Worm (Caenorhabditis elegans) whole organism, late embryonic: ENCODE measurements around the gene srt-52.

Source experiments
- T23F11.4 ChIP-seq: fragments of 200-800 bp; sonication (Bioruptor generic); optimal IDR thresholded peaks from 2 replicates; lab custom pipeline; 2018; ENCODE audit warnings: mild to moderate bottlenecking, missing genetic modification characterization, missing compliant biosample characterization
- Y22D7AL.16 ChIP-seq: sonication (generic microtip); optimal IDR thresholded peaks from 2 replicates; lab custom pipeline; 2016; ENCODE audit warnings: missing genetic modification characterization, missing compliant biosample characterization
- ahr-1 ChIP-seq: sonication (generic microtip); optimal IDR thresholded peaks from 2 replicates; lab custom pipeline; 2016; ENCODE audit warnings: missing genetic modification characterization, missing compliant biosample characterization
- ama-1 ChIP-seq: fragments of 150-350 bp; optimal IDR thresholded peaks from 2 replicates; lab custom pipeline; 2014
- ceh-2 ChIP-seq: sonication (generic microtip); optimal IDR thresholded peaks from 2 replicates; lab custom pipeline; 2016; ENCODE audit warnings: missing genotype, missing genetic modification characterization, missing compliant biosample characterization
- ceh-22 ChIP-seq: sonication (generic microtip); optimal IDR thresholded peaks from 2 replicates; lab custom pipeline; 2017; ENCODE audit warnings: missing biosample characterization, missing genetic modification characterization
- ceh-24 ChIP-seq: sonication (generic microtip); optimal IDR thresholded peaks from 2 replicates; lab custom pipeline; 2016; ENCODE audit warnings: mild to moderate bottlenecking, missing genetic modification characterization, missing compliant biosample characterization
- ceh-30 ChIP-seq: fragments of 150-350 bp; optimal IDR thresholded peaks from 2 replicates; lab custom pipeline; 2014; ENCODE audit warnings: missing biosample characterization, missing genetic modification characterization
- ceh-31 ChIP-seq: sonication (generic microtip); optimal IDR thresholded peaks from 2 replicates; lab custom pipeline; 2016; ENCODE audit warnings: missing genetic modification characterization, missing compliant biosample characterization
- ceh-48 ChIP-seq: sonication (generic microtip); optimal IDR thresholded peaks from 2 replicates; lab custom pipeline; 2016; ENCODE audit warnings: missing genetic modification characterization, inconsistent platforms, missing compliant biosample characterization
- ceh-9 ChIP-seq: sonication (generic microtip); optimal IDR thresholded peaks from 2 replicates; lab custom pipeline; 2016; ENCODE audit warnings: mild to moderate bottlenecking, missing genetic modification characterization, inconsistent platforms, missing compliant biosample characterization
- che-1 ChIP-seq: sonication (generic microtip); optimal IDR thresholded peaks from 2 replicates; lab custom pipeline; 2016; ENCODE audit warnings: mild to moderate bottlenecking, missing genetic modification characterization, missing compliant biosample characterization
- dve-1 ChIP-seq: sonication (generic microtip); optimal IDR thresholded peaks from 2 replicates; lab custom pipeline; 2017; ENCODE audit warnings: antibody characterized with exemption, mild to moderate bottlenecking, missing genetic modification characterization, missing compliant biosample characterization
- elt-2 ChIP-seq: sonication (generic microtip); optimal IDR thresholded peaks from 2 replicates; lab custom pipeline; 2016; ENCODE audit warnings: missing genetic modification reagents, missing genetic modification characterization, missing compliant biosample characterization
- elt-4 ChIP-seq: sonication (generic microtip); optimal IDR thresholded peaks from 2 replicates; lab custom pipeline; 2016; ENCODE audit warnings: missing genetic modification characterization, missing compliant biosample characterization
- ets-4 ChIP-seq: sonication (generic microtip); optimal IDR thresholded peaks from 2 replicates; lab custom pipeline; 2016; ENCODE audit warnings: missing genetic modification characterization, missing compliant biosample characterization
- eyg-1 ChIP-seq: sonication (generic microtip); optimal IDR thresholded peaks from 2 replicates; lab custom pipeline; 2016; ENCODE audit warnings: missing genotype, missing genetic modification characterization, missing compliant biosample characterization
- fax-1 ChIP-seq: sonication (generic microtip); optimal IDR thresholded peaks from 2 replicates; lab custom pipeline; 2016; ENCODE audit warnings: missing genotype, missing genetic modification characterization, missing compliant biosample characterization
- hlh-15 ChIP-seq: sonication (generic microtip); optimal IDR thresholded peaks from 2 replicates; lab custom pipeline; 2016; ENCODE audit warnings: missing genetic modification characterization, missing compliant biosample characterization
- hlh-30 ChIP-seq: sonication (generic microtip); optimal IDR thresholded peaks from 2 replicates; lab custom pipeline; 2017; ENCODE audit warnings: antibody characterized with exemption, missing genetic modification characterization, missing compliant biosample characterization; ENCODE audit not compliant: insufficient read depth
- hlh-6 ChIP-seq: sonication (generic microtip); optimal IDR thresholded peaks from 2 replicates; lab custom pipeline; 2016; ENCODE audit warnings: missing genotype, missing genetic modification characterization, missing compliant biosample characterization
- nhr-232 ChIP-seq: sonication (generic microtip); optimal IDR thresholded peaks from 2 replicates; lab custom pipeline; 2016; ENCODE audit warnings: missing genetic modification characterization, missing compliant biosample characterization
- pag-3 ChIP-seq: sonication (generic microtip); optimal IDR thresholded peaks from 2 replicates; lab custom pipeline; 2016; ENCODE audit warnings: missing compliant biosample characterization, missing genetic modification characterization, borderline replicate concordance
- pat-9 ChIP-seq: fragments of 200-800 bp; sonication (Bioruptor generic); optimal IDR thresholded peaks from 2 replicates; lab custom pipeline; 2018; ENCODE audit warnings: mild to moderate bottlenecking, missing genetic modification characterization, moderate library complexity, missing compliant biosample characterization
- pha-2 ChIP-seq: sonication (generic microtip); optimal IDR thresholded peaks from 2 replicates; lab custom pipeline; 2017; ENCODE audit warnings: mild to moderate bottlenecking, missing genetic modification characterization, missing compliant biosample characterization
- pha-4 ChIP-seq: fragments of 150-350 bp; optimal IDR thresholded peaks from 2 replicates; lab custom pipeline; 2018; ENCODE audit warnings: missing biosample characterization, missing genetic modification reagents, missing genetic modification characterization
- sox-2 ChIP-seq: fragments of 200-800 bp; sonication (Bioruptor generic); IDR thresholded peaks from 2 replicates; pipeline ENCODE4 v1.3.6; 2022; ENCODE audit warnings: missing genetic modification reagents, missing genetic modification characterization, missing compliant biosample characterization
- sox-4 ChIP-seq: sonication (generic microtip); optimal IDR thresholded peaks from 2 replicates; lab custom pipeline; 2017; ENCODE audit warnings: mild to moderate bottlenecking, missing genetic modification characterization, inconsistent platforms, missing compliant biosample characterization
- tbx-2 ChIP-seq: sonication (generic microtip); optimal IDR thresholded peaks from 2 replicates; lab custom pipeline; 2016; ENCODE audit warnings: missing genetic modification characterization, missing compliant biosample characterization
- tbx-7 ChIP-seq: sonication (generic microtip); optimal IDR thresholded peaks from 2 replicates; lab custom pipeline; 2016; ENCODE audit warnings: missing genotype, missing genetic modification characterization, missing compliant biosample characterization
- unc-3 ChIP-seq, 2 experiments: fragments of 200-800 bp in 1 of 2; sonication (Bioruptor generic) in 1 of 2; sonication (generic microtip) in 1 of 2; conservative IDR thresholded peaks in 1 of 2; optimal IDR thresholded peaks in 1 of 2; 2 replicates each; pipeline versions ENCODE4 v1.3.6 to Lab custom; 2016 to 2022; ENCODE audit warnings: missing compliant biosample characterization in 2 of 2, missing genetic modification characterization in 2 of 2, missing genetic modification reagents in 1 of 2
- unc-86 ChIP-seq: sonication (generic microtip); optimal IDR thresholded peaks from 2 replicates; lab custom pipeline; 2016; ENCODE audit warnings: missing genetic modification characterization, missing compliant biosample characterization
- zip-5 ChIP-seq: sonication (generic microtip); optimal IDR thresholded peaks from 2 replicates; lab custom pipeline; 2016; ENCODE audit warnings: missing genetic modification characterization, missing compliant biosample characterization
- ztf-16 ChIP-seq: sonication (generic microtip); optimal IDR thresholded peaks from 2 replicates; lab custom pipeline; 2017; ENCODE audit warnings: missing genetic modification characterization, missing compliant biosample characterization

The srt-52 gene

ce11 chrV:37729-38128 is 18.1 kb downstream of the srt-52 start:
- TF ChIP-seq T23F11.4 (GFP tag; lab: Kevin White, UChicago) = no peak
- TF ChIP-seq pat-9 (tag; lab: Kevin White, UChicago) = no peak
- TF ChIP-seq ceh-9 (tag; lab: Kevin White, UChicago) = no peak
- no peak for TF ChIP-seq nhr-232 (tag; lab: Kevin White, UChicago)
- no peak for TF ChIP-seq ceh-22 (tag; lab: Kevin White, UChicago)
- TF ChIP-seq hlh-6 = no peak
- no peak for TF ChIP-seq pag-3 (tag; lab: Kevin White, UChicago)
- no peak for TF ChIP-seq che-1
- TF ChIP-seq ceh-31 = no peak
- TF ChIP-seq unc-86 (tag; lab: Kevin White, UChicago) = no peak
- TF ChIP-seq ets-4 (tag; lab: Kevin White, UChicago) = no peak
- no peak for TF ChIP-seq elt-4 (tag; lab: Kevin White, UChicago)
- no peak for TF ChIP-seq dve-1 (tag; lab: Kevin White, UChicago)
- TF ChIP-seq ztf-16 = no peak
- no peak for TF ChIP-seq sox-2
- TF ChIP-seq ceh-24 = no peak

ce11 chrV:29823-30222 is 26.0 kb downstream of the srt-52 start:
- TF ChIP-seq ceh-30 (tag; lab: Kevin White, UChicago) (no peak), hlh-15 (tag; lab: Kevin White, UChicago) (no peak), pha-4 (no peak)

ce11 chrV:28270-28669 is 27.6 kb downstream of the srt-52 start:
- TF ChIP-seq pat-9 (tag; lab: Kevin White, UChicago) (no peak), sox-4 (tag; lab: Kevin White, UChicago) (no peak), Y22D7AL.16 (tag; lab: Kevin White, UChicago) (no peak)
- TF ChIP-seq, all 69 proteins: peak for 0

ce11 chrV:27604-28003 is 28.2 kb downstream of the srt-52 start:
- TF ChIP-seq ceh-48 (tag; lab: Kevin White, UChicago) (no peak), tbx-7 (tag; lab: Kevin White, UChicago) (no peak), ceh-2 (tag; lab: Kevin White, UChicago) (no peak), zip-5 (tag; lab: Kevin White, UChicago) (no peak), ahr-1 (tag; lab: Kevin White, UChicago) (no peak)

- TF ChIP-seq eyg-1 (tag; lab: Kevin White, UChicago) = no peak
- no peak for TF ChIP-seq Y22D7AL.16 (tag; lab: Kevin White, UChicago)
- no peak for TF ChIP-seq pha-2 (tag; lab: Kevin White, UChicago)
- TF ChIP-seq pha-4 = no peak
- no peak for TF ChIP-seq ceh-30 (tag; lab: Kevin White, UChicago)
- TF ChIP-seq hlh-30 (tag; lab: Kevin White, UChicago) = no peak
- TF ChIP-seq fax-1 (tag; lab: Kevin White, UChicago) = no peak
- no peak for TF ChIP-seq unc-3 (GFP tag; conservative IDR thresholded peaks at IDR 0.05; lab: Robert Waterston, UW)
- no peak for TF ChIP-seq unc-3 (tag; optimal IDR thresholded peaks at IDR 0.05; lab: Kevin White, UChicago)
- no peak for TF ChIP-seq elt-2 (tag; lab: Kevin White, UChicago)
- TF ChIP-seq ztf-16 = no peak
- no peak for TF ChIP-seq ama-1
- TF ChIP-seq ceh-24 = no peak
- TF ChIP-seq ceh-9 (tag; lab: Kevin White, UChicago) = no peak
- TF ChIP-seq tbx-2 (tag; lab: Kevin White, UChicago) = no peak
These were observed 31.7 kb downstream of the srt-52 start for ce11 chrV:24181-24580.
